Worm (Caenorhabditis elegans) whole organism, late embryonic: Measurements from ENCODE around the gene npr-12.

ENCODE experiments used
- C08G9.2 ChIP-seq: sonication (generic microtip); optimal IDR thresholded peaks from 2 replicates; lab custom pipeline; 2016; ENCODE audit warnings: mild to moderate bottlenecking, missing genetic modification characterization, moderate library complexity, missing compliant biosample characterization
- C38D4.7 ChIP-seq: fragments of 200-800 bp; sonication (Bioruptor generic); optimal IDR thresholded peaks from 2 replicates; lab custom pipeline; 2018; ENCODE audit warnings: mild to moderate bottlenecking, missing genetic modification characterization, moderate library complexity, missing compliant biosample characterization
- F13H6.1 ChIP-seq: sonication (generic microtip); optimal IDR thresholded peaks from 2 replicates; lab custom pipeline; 2016; ENCODE audit warnings: missing genetic modification characterization, missing compliant biosample characterization
- Y22D7AL.16 ChIP-seq: sonication (generic microtip); optimal IDR thresholded peaks from 2 replicates; lab custom pipeline; 2016; ENCODE audit warnings: missing genetic modification characterization, missing compliant biosample characterization
- ahr-1 ChIP-seq: sonication (generic microtip); optimal IDR thresholded peaks from 2 replicates; lab custom pipeline; 2016; ENCODE audit warnings: missing genetic modification characterization, missing compliant biosample characterization
- ama-1 ChIP-seq: fragments of 150-350 bp; optimal IDR thresholded peaks from 2 replicates; lab custom pipeline; 2014
- ceh-14 ChIP-seq: sonication (generic microtip); optimal IDR thresholded peaks from 2 replicates; lab custom pipeline; 2016; ENCODE audit warnings: missing genotype, missing genetic modification characterization, missing compliant biosample characterization
- ceh-19 ChIP-seq: fragments of 200-800 bp; sonication (Bioruptor generic); optimal IDR thresholded peaks from 2 replicates; lab custom pipeline; 2018; ENCODE audit warnings: mild to moderate bottlenecking, missing genetic modification characterization, missing compliant biosample characterization
- ceh-2 ChIP-seq: sonication (generic microtip); optimal IDR thresholded peaks from 2 replicates; lab custom pipeline; 2016; ENCODE audit warnings: missing genotype, missing genetic modification characterization, missing compliant biosample characterization
- ceh-34 ChIP-seq: sonication (generic microtip); optimal IDR thresholded peaks from 2 replicates; lab custom pipeline; 2016; ENCODE audit warnings: mild to moderate bottlenecking, missing genetic modification characterization, missing compliant biosample characterization
- ceh-48 ChIP-seq: sonication (generic microtip); optimal IDR thresholded peaks from 2 replicates; lab custom pipeline; 2016; ENCODE audit warnings: missing genetic modification characterization, inconsistent platforms, missing compliant biosample characterization
- che-1 ChIP-seq: sonication (generic microtip); optimal IDR thresholded peaks from 2 replicates; lab custom pipeline; 2016; ENCODE audit warnings: mild to moderate bottlenecking, missing genetic modification characterization, missing compliant biosample characterization
- dve-1 ChIP-seq: sonication (generic microtip); optimal IDR thresholded peaks from 2 replicates; lab custom pipeline; 2017; ENCODE audit warnings: antibody characterized with exemption, mild to moderate bottlenecking, missing genetic modification characterization, missing compliant biosample characterization
- elt-2 ChIP-seq: sonication (generic microtip); optimal IDR thresholded peaks from 2 replicates; lab custom pipeline; 2016; ENCODE audit warnings: missing genetic modification reagents, missing genetic modification characterization, missing compliant biosample characterization
- elt-4 ChIP-seq: sonication (generic microtip); optimal IDR thresholded peaks from 2 replicates; lab custom pipeline; 2016; ENCODE audit warnings: missing genetic modification characterization, missing compliant biosample characterization
- ets-4 ChIP-seq: sonication (generic microtip); optimal IDR thresholded peaks from 2 replicates; lab custom pipeline; 2016; ENCODE audit warnings: missing genetic modification characterization, missing compliant biosample characterization
- fax-1 ChIP-seq: sonication (generic microtip); optimal IDR thresholded peaks from 2 replicates; lab custom pipeline; 2016; ENCODE audit warnings: missing genotype, missing genetic modification characterization, missing compliant biosample characterization
- fkh-10 ChIP-seq: fragments of 150-350 bp; optimal IDR thresholded peaks from 2 replicates; lab custom pipeline; 2014; ENCODE audit warnings: missing biosample characterization, missing genetic modification reagents, missing genetic modification characterization
- hlh-30 ChIP-seq: sonication (generic microtip); optimal IDR thresholded peaks from 2 replicates; lab custom pipeline; 2017; ENCODE audit warnings: antibody characterized with exemption, missing genetic modification characterization, missing compliant biosample characterization; ENCODE audit not compliant: insufficient read depth
- lin-11 ChIP-seq: fragments of 200-800 bp; sonication (Bioruptor generic); optimal IDR thresholded peaks from 2 replicates; lab custom pipeline; 2018; ENCODE audit warnings: mild to moderate bottlenecking, missing genetic modification characterization, missing compliant biosample characterization
- madf-2 ChIP-seq: sonication (generic microtip); optimal IDR thresholded peaks from 2 replicates; lab custom pipeline; 2017; ENCODE audit warnings: missing genetic modification characterization, missing compliant biosample characterization
- mec-3 ChIP-seq: sonication (generic microtip); optimal IDR thresholded peaks from 2 replicates; lab custom pipeline; 2016; ENCODE audit warnings: borderline replicate concordance, missing genetic modification characterization, missing compliant biosample characterization
- npax-4 ChIP-seq: sonication (generic microtip); optimal IDR thresholded peaks from 2 replicates; lab custom pipeline; 2016; ENCODE audit warnings: missing genetic modification characterization, missing compliant biosample characterization
- odd-2 ChIP-seq: sonication (generic microtip); optimal IDR thresholded peaks from 2 replicates; lab custom pipeline; 2017; ENCODE audit warnings: antibody characterized with exemption, mild to moderate bottlenecking, missing genetic modification characterization, missing compliant biosample characterization
- pat-9 ChIP-seq: fragments of 200-800 bp; sonication (Bioruptor generic); optimal IDR thresholded peaks from 2 replicates; lab custom pipeline; 2018; ENCODE audit warnings: mild to moderate bottlenecking, missing genetic modification characterization, moderate library complexity, missing compliant biosample characterization
- pax-1 ChIP-seq: fragments of 150-350 bp; optimal IDR thresholded peaks from 2 replicates; lab custom pipeline; 2014; ENCODE audit warnings: missing biosample characterization, missing genetic modification characterization
- pqm-1 ChIP-seq: sonication (generic microtip); optimal IDR thresholded peaks from 2 replicates; lab custom pipeline; 2016; ENCODE audit warnings: missing genetic modification characterization, missing compliant biosample characterization
- ref-2 ChIP-seq: sonication (generic microtip); optimal IDR thresholded peaks from 2 replicates; lab custom pipeline; 2016; ENCODE audit warnings: missing genetic modification characterization, missing compliant biosample characterization
- syd-9 ChIP-seq: sonication (generic microtip); optimal IDR thresholded peaks from 2 replicates; lab custom pipeline; 2016; ENCODE audit warnings: mild to moderate bottlenecking, missing genetic modification characterization, moderate library complexity, missing compliant biosample characterization
- tbx-7 ChIP-seq: sonication (generic microtip); optimal IDR thresholded peaks from 2 replicates; lab custom pipeline; 2016; ENCODE audit warnings: missing genotype, missing genetic modification characterization, missing compliant biosample characterization
- zip-5 ChIP-seq: sonication (generic microtip); optimal IDR thresholded peaks from 2 replicates; lab custom pipeline; 2016; ENCODE audit warnings: missing genetic modification characterization, missing compliant biosample characterization

npr-12 gene

DNA sequence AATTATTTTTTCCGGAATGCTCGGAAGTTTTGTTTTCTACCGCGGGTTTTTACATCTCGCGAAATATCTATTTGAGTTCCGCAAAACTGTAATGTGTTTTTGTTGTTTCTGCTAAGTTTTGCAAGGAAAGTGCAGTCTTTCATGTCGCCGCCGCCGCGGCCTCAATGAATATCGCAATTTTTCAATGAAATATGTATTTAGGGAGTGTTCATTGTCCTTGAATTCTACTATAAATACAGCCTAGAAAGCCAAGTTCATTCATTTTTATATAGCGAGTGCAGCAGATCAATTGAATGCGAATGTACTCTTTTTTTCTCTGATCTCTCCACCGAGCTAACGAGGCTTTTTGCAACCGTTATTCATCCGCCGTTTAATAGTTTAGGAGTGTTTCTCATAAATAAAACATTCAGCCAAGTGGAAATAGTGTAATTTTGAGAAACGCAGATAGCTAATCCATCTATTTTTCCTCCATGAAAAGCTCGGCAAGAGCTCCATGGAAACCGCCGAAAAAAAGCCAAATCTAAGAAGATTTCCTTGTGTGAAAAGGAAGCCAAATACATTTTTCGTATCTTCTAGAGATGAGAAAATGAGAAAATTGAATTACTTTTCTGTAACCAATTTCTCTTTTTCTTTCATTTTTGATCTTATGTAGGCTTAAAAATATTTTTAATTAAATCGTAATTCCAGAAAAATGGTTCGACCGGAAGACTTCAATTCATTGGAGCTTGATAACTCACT, 24.4 kb downstream of the npr-12 start, which contains the start of gene T22D1.3:
T22D1.3 (plus strand) TSS at position 688 of the 738 bp plus-strand sequence.
- TF ChIP-seq ama-1 (lab: Kevin White, UChicago) (peak; percentile 28), pqm-1 (tag; lab: Kevin White, UChicago) (no peak)

DNA sequence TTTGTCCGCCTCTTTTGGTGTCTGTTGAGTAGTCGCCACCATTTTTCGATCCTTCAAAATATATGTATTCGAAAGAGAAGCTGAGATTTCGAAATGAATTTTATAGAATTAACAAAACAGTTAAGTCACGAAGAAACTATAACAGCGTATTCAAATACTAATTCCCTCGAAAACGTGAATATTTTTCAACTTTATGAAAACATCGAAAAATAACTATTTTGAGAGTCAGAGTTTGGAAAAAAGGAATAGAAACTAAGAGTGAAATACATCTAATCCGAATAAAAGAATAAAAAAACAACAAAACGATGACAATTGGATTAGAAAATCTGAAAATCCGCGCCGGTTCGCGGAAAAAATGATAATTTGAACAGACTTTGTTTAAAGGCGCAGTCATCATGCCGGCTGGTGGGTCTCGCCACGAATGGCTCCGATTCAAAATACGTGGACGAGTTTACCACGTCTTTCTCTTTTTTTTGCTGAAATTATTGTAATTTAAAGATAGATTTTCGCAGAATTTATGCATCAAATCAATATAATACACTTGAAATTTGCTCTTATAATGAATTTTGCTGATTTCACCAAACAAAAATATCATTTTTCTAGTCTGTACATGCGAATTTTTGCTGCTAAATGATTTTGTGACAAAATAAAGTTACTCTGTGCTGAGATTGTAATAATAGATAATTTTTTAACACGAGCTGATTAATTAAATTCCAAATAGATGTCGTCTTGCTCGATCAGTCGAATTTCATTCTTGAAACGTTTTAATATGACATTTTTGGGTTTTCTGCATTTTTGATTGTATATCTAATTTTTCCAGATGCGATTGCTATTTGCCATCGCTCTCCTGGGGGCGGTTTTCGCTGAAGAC, 27.4 kb downstream of the npr-12 start, which contains the start of the genes rpn-1 and ribo-1:
rpn-1 (minus strand) TSS at position 51 of the 871 bp plus-strand sequence.
ribo-1 (plus strand) TSS at position 821 of the 871 bp plus-strand sequence.
- TF ChIP-seq C38D4.7 (GFP tag; lab: Kevin White, UChicago) (no peak), pat-9 (tag; lab: Kevin White, UChicago) (no peak), che-1 (tag; lab: Kevin White, UChicago) (no peak), elt-2 (no peak), zip-5 (tag; lab: Kevin White, UChicago) (no peak), elt-4 (tag; lab: Kevin White, UChicago) (no peak), dve-1 (tag; lab: Kevin White, UChicago) (no peak), ets-4 (tag; lab: Kevin White, UChicago) (no peak), ahr-1 (tag; lab: Kevin White, UChicago) (no peak), ceh-34 (no peak), lin-11 (no peak), C08G9.2 (tag; lab: Kevin White, UChicago) (no peak), F13H6.1 (no peak), fax-1 (no peak), syd-9 (no peak), fkh-10 (GFP tag; lab: Kevin White, UChicago) (no peak), npax-4 (tag; lab: Kevin White, UChicago) (no peak), ceh-14 (no peak)

DNA sequence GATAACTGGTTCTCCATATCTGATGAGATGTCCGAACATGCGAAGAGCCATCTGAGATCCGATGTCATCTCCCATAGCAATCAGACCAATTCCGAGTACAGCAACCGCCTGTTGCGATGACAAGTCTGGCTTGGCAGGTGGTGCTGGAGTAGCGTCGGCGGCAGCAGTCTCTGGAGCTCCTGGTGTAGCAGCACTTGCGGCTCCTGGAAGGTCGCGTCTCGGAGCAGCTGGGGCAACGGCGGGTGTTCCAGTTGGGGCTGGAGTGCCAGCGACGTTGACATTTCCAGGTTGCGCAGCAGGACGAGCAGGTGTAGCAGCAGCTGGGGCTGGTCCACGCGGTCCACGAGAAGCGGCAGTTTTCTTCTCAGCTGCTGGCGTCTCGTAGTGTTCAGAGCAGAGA, 30.0 kb downstream of the npr-12 start:
- TF ChIP-seq madf-2 (tag; lab: Kevin White, UChicago) (no peak), Y22D7AL.16 (no peak), ref-2 (tag; lab: Kevin White, UChicago) (no peak), ets-4 (tag; lab: Kevin White, UChicago) (no peak), pqm-1 (tag; lab: Kevin White, UChicago) (no peak), lin-11 (no peak), fax-1 (no peak), ceh-19 (GFP tag; lab: Kevin White, UChicago) (no peak), hlh-30 (tag; lab: Kevin White, UChicago) (no peak), mec-3 (tag; lab: Kevin White, UChicago) (peak; percentile 24), C08G9.2 (tag; lab: Kevin White, UChicago) (peak; percentile 28), syd-9 (no peak), F13H6.1 (no peak), npax-4 (tag; lab: Kevin White, UChicago) (no peak)

DNA sequence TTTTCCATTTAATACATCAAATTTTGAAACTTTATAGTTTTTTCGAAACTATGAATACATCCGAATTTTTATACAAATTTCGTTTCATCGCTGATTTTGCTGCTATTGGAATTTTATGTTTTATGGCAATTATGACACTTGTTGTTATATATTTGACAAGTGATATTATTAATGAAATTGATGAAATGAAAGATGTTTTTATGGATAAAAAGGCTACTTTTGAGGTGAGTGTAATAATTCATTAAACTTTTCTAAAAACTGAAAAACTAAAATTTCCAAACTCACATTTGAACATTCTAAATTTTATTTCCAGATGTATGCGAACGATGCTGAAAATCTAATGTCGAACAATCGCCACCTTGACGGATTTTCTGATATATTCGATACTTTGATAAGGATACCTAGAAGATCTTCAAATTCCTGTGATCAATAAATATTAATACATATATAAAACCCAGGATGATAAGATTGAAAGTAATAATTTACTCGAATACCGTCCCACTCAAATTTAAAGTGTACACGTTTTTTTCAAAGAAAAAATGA, 31.4 kb downstream of the npr-12 start, which contains the start of the genes T22D1.17 and T22D1.8:
T22D1.17 (plus strand) TSS at position 51 of the 543 bp plus-strand sequence.
T22D1.8 (minus strand) TSS at position 402 of the 543 bp plus-strand sequence.
- TF ChIP-seq F13H6.1 (no peak), pax-1 (tag; lab: Kevin White, UChicago) (no peak), ceh-48 (no peak), odd-2 (tag; lab: Kevin White, UChicago) (no peak), ceh-2 (no peak), tbx-7 (tag; lab: Kevin White, UChicago) (no peak), ceh-14 (no peak)
- TF ChIP-seq, all 69 proteins: peak for 0
